Fruit fly (Drosophila melanogaster): Measurements from ENCODE around the gene CG14841.
A peak's percentile ranks its signal among the peaks of the same experiment; 100 is the strongest.

Gene CG14841

dm6 chr3R:14277894-14278522 is 15.8 kb upstream of the CG14841 start (continued):
- TF ChIP-seq CG3065 (GFP tag; optimal IDR thresholded peaks at IDR 0.05) (peak; percentile 50), Sin3A (optimal IDR thresholded peaks at IDR 0.05) (no peak), CG2875 (GFP tag; optimal IDR thresholded peaks at IDR 0.05) (peak; percentile 61), yki (optimal IDR thresholded peaks at IDR 0.05) (no peak), usp (GFP tag; optimal IDR thresholded peaks at IDR 0.05) (no peak), Hr78 (GFP tag; optimal IDR thresholded peaks at IDR 0.05) (no peak), Sry-β (GFP tag; optimal IDR thresholded peaks at IDR 0.05) (no peak), Sry-δ (GFP tag; optimal IDR thresholded peaks at IDR 0.05) (no peak), CG18476 (GFP tag; optimal IDR thresholded peaks at IDR 0.05) (peak; percentile 69), CG15011 (GFP tag; optimal IDR thresholded peaks at IDR 0.05) (peak; percentile 66), fu2 (GFP tag; optimal IDR thresholded peaks at IDR 0.05) (no peak), CG34422 (GFP tag; IDR thresholded peaks at IDR 0.05) (peak; percentile 74; the same call in 2 of the 3 replicates), vnd (GFP tag; IDR thresholded peaks at IDR 0.05; ENCODE audit: partially characterized antibody) (no peak), ap (GFP tag; IDR thresholded peaks at IDR 0.05) (peak; percentile 66), HHEX (GFP tag; optimal IDR thresholded peaks at IDR 0.05) (peak; percentile 73), CG1529 (GFP tag; optimal IDR thresholded peaks at IDR 0.05) (peak; percentile 54), CG5953 (GFP tag; IDR thresholded peaks at IDR 0.05) (peak; percentile 76), CG10321 (GFP tag; IDR thresholded peaks at IDR 0.05) (no peak), CG33557 (GFP tag; optimal IDR thresholded peaks at IDR 0.05) (peak; percentile 79), dmrt11E (tag; optimal IDR thresholded peaks at IDR 0.05) (peak; percentile 91), CG8359 (GFP tag; optimal IDR thresholded peaks at IDR 0.05; ENCODE audit: borderline replicate concordance) (peak; percentile 57), Drgx (GFP tag; IDR thresholded peaks at IDR 0.05) (peak; percentile 97), btn (GFP tag; optimal IDR thresholded peaks at IDR 0.05) (no peak), abd-A (tag; optimal IDR thresholded peaks at IDR 0.05) (no peak), bigmax (GFP tag; optimal IDR thresholded peaks at IDR 0.05) (no peak), nom (GFP tag; optimal IDR thresholded peaks at IDR 0.05) (peak; percentile 97), CG6272 (GFP tag; IDR thresholded peaks at IDR 0.05) (peak; percentile 71), corto (GFP tag; optimal IDR thresholded peaks at IDR 0.05) (peak; percentile 95), CG14441 (GFP tag; IDR thresholded peaks at IDR 0.05) (peak; percentile 69), CG15696 (tag; optimal IDR thresholded peaks at IDR 0.05) (peak; percentile 95), Asciz (GFP tag; optimal IDR thresholded peaks at IDR 0.05) (no peak), CG17912 (GFP tag; optimal IDR thresholded peaks at IDR 0.05) (no peak), Hsf (GFP tag; optimal IDR thresholded peaks at IDR 0.05) (peak; percentile 70), cas (GFP tag; IDR thresholded peaks at IDR 0.05) (0 out of 2 replicates have a peak, but pooled peaks have one; percentile 20), toy (GFP tag; IDR thresholded peaks at IDR 0.05) (peak; percentile 47; the same call in 1 of the 2 replicates), Gsc (GFP tag; IDR thresholded peaks at IDR 0.05) (no peak), BEAF-32 (GFP tag; optimal IDR thresholded peaks at IDR 0.05) (no peak), CG12104 (GFP tag; optimal IDR thresholded peaks at IDR 0.05) (peak; percentile 68), CG4328 (GFP tag; optimal IDR thresholded peaks at IDR 0.05) (no peak), CG3407 (GFP tag; optimal IDR thresholded peaks at IDR 0.05) (no peak), ato (GFP tag; IDR thresholded peaks at IDR 0.05; ENCODE audit: partially characterized antibody) (no peak), crp (GFP tag; optimal IDR thresholded peaks at IDR 0.05) (peak in 1 of 2 experiments; percentile 10), PHDP (tag; optimal IDR thresholded peaks at IDR 0.05) (no peak), Vsx1 (GFP tag; optimal IDR thresholded peaks at IDR 0.05) (no peak), jigr1 (GFP tag; IDR thresholded peaks at IDR 0.05) (0 out of 3 replicates have a peak, but pooled peaks have one; percentile 56), CG8388 (GFP tag; optimal IDR thresholded peaks at IDR 0.05) (peak; percentile 72), CTCF (GFP tag; optimal IDR thresholded peaks at IDR 0.05) (no peak), hth (optimal IDR thresholded peaks at IDR 0.05) (no peak), bbx (GFP tag; IDR thresholded peaks at IDR 0.05; ENCODE audit: partially characterized antibody) (no peak), mld (GFP tag; IDR thresholded peaks at IDR 0.05; ENCODE audit: partially characterized antibody) (no peak)

Measured in whole organism, embryonic.